Fruit fly (Drosophila melanogaster) whole organism, embryonic: ENCODE measurements around the gene Cyfip.

Experiments used
- ATbp ChIP-seq: fragments of 200-800 bp; sonication (Bioruptor generic); optimal IDR thresholded peaks from 2 replicates; lab custom pipeline; 2017; ENCODE audit warnings: missing biosample characterization, mild to moderate bottlenecking, missing genetic modification characterization, missing genetic modification reagents
- CG10321 ChIP-seq: fragments of 200-800 bp; sonication (Bioruptor generic); IDR thresholded peaks from 2 replicates; pipeline ENCODE4 v1.3.6; 2022; ENCODE audit warnings: missing biosample characterization, missing genetic modification characterization
- CG11456 ChIP-seq: fragments of 200-800 bp; sonication (Bioruptor generic); IDR thresholded peaks from 3 replicates; pipeline ENCODE4 v1.3.6; 2022; ENCODE audit warnings: missing biosample characterization, missing genetic modification characterization
- CG11696 ChIP-seq: fragments of 200-800 bp; sonication (Bioruptor generic); IDR thresholded peaks from 2 replicates; pipeline ENCODE4 v1.3.6; 2022; ENCODE audit warnings: missing biosample characterization, missing genetic modification characterization
- CG12155 ChIP-seq: fragments of 200-800 bp; sonication (Bioruptor generic); optimal IDR thresholded peaks from 3 replicates; lab custom pipeline; 2016; ENCODE audit warnings: missing biosample characterization, missing genetic modification characterization
- CG13296 ChIP-seq: fragments of 200-800 bp; sonication (Bioruptor generic); optimal IDR thresholded peaks from 3 replicates; lab custom pipeline; 2018; ENCODE audit warnings: missing biosample characterization, mild to moderate bottlenecking, missing genetic modification characterization
- CG14014 ChIP-seq: fragments of 200-800 bp; sonication (Bioruptor generic); IDR thresholded peaks from 2 replicates; pipeline ENCODE4 v1.3.6; 2022; ENCODE audit warnings: missing biosample characterization, missing genetic modification characterization
- CG15269 ChIP-seq: fragments of 200-800 bp; sonication (Bioruptor generic); optimal IDR thresholded peaks from 2 replicates; lab custom pipeline; 2018; ENCODE audit warnings: missing biosample characterization, mild to moderate bottlenecking, missing genetic modification characterization, moderate library complexity
- CG1603 ChIP-seq: fragments of 200-800 bp; sonication (Bioruptor generic); optimal IDR thresholded peaks from 2 replicates; lab custom pipeline; 2019; ENCODE audit warnings: missing biosample characterization, mild to moderate bottlenecking, missing genetic modification characterization, moderate library complexity
- CG17328 ChIP-seq: fragments of 200-800 bp; sonication (Bioruptor generic); IDR thresholded peaks from 2 replicates; pipeline ENCODE4 v1.3.6; 2022; ENCODE audit warnings: missing biosample characterization, missing genetic modification characterization
- CG17802 ChIP-seq: fragments of 200-800 bp; sonication (Bioruptor generic); optimal IDR thresholded peaks from 2 replicates; lab custom pipeline; 2018; ENCODE audit warnings: missing biosample characterization, mild to moderate bottlenecking, missing genetic modification characterization, moderate library complexity
- CG17912 ChIP-seq: fragments of 200-800 bp; sonication (Bioruptor generic); optimal IDR thresholded peaks from 2 replicates; lab custom pipeline; 2018; ENCODE audit warnings: missing biosample characterization, mild to moderate bottlenecking, missing genetic modification characterization
- CG1792 ChIP-seq: fragments of 200-800 bp; sonication (Bioruptor generic); optimal IDR thresholded peaks from 2 replicates; lab custom pipeline; 2016; ENCODE audit warnings: missing biosample characterization, missing genetic modification characterization
- CG2202 ChIP-seq: fragments of 200-800 bp; sonication (Bioruptor generic); optimal IDR thresholded peaks from 2 replicates; lab custom pipeline; 2018; ENCODE audit warnings: missing biosample characterization, mild to moderate bottlenecking, missing genetic modification characterization
- CG2889 ChIP-seq: fragments of 200-800 bp; sonication (Bioruptor generic); IDR thresholded peaks from 3 replicates; pipeline ENCODE4 v1.3.6; 2022; ENCODE audit warnings: missing biosample characterization, missing genetic modification characterization
- CG33213 ChIP-seq: fragments of 200-800 bp; sonication (Bioruptor generic); optimal IDR thresholded peaks from 3 replicates; lab custom pipeline; 2016; ENCODE audit warnings: missing biosample characterization, missing genetic modification characterization
- CG4617 ChIP-seq: fragments of 200-800 bp; sonication (Bioruptor generic); optimal IDR thresholded peaks from 3 replicates; lab custom pipeline; 2016; ENCODE audit warnings: missing biosample characterization, missing genetic modification characterization, borderline replicate concordance
- CG7928 ChIP-seq: fragments of 200-800 bp; sonication (Bioruptor generic); optimal IDR thresholded peaks from 2 replicates; lab custom pipeline; 2017; ENCODE audit warnings: missing biosample characterization, mild to moderate bottlenecking, missing genetic modification characterization
- CG9215 ChIP-seq: fragments of 200-800 bp; sonication (Bioruptor generic); IDR thresholded peaks from 2 replicates; pipeline ENCODE4 v1.3.6; 2022; ENCODE audit warnings: missing biosample characterization, missing genetic modification characterization
- CHES-1-like ChIP-seq: fragments of 200-800 bp; sonication (Bioruptor generic); optimal IDR thresholded peaks from 2 replicates; lab custom pipeline; 2016; ENCODE audit warnings: missing biosample characterization, missing genetic modification characterization
- CrebB ChIP-seq: fragments of 200-800 bp; sonication (Bioruptor generic); optimal IDR thresholded peaks from 3 replicates; lab custom pipeline; 2018; ENCODE audit warnings: missing biosample characterization, mild to moderate bottlenecking, missing genetic modification characterization
- Dek ChIP-seq: fragments of 200-800 bp; sonication (Bioruptor generic); optimal IDR thresholded peaks from 3 replicates; lab custom pipeline; 2019; ENCODE audit warnings: missing biosample characterization, mild to moderate bottlenecking, missing genetic modification characterization, moderate library complexity
- Lhr ChIP-seq: fragments of 200-800 bp; sonication (Bioruptor generic); optimal IDR thresholded peaks from 3 replicates; lab custom pipeline; 2017; ENCODE audit warnings: mild to moderate bottlenecking, missing biosample characterization, missing genetic modification reagents, missing genetic modification characterization
- Lim3 ChIP-seq: fragments of 200-800 bp; sonication (Bioruptor generic); IDR thresholded peaks from 2 replicates; pipeline ENCODE4 v1.3.6; 2022; ENCODE audit warnings: missing biosample characterization, missing genetic modification characterization
- Med ChIP-seq: fragments of 200-800 bp; sonication (Bioruptor generic); peaks from one replicate; lab custom pipeline; 2016; ENCODE audit warnings: missing biosample characterization, missing genetic modification characterization, mild to moderate bottlenecking, inconsistent platforms, moderate library complexity
- NC2α ChIP-seq: fragments of 200-800 bp; sonication (Bioruptor generic); optimal IDR thresholded peaks from 2 replicates; lab custom pipeline; 2016; ENCODE audit warnings: missing biosample characterization, missing genetic modification characterization
- Oli ChIP-seq: fragments of 200-800 bp; sonication (Bioruptor generic); optimal IDR thresholded peaks from 2 replicates; lab custom pipeline; 2018; ENCODE audit warnings: missing biosample characterization, mild to moderate bottlenecking, missing genetic modification characterization, moderate library complexity
- Opbp ChIP-seq: fragments of 200-800 bp; sonication (Bioruptor generic); IDR thresholded peaks from 3 replicates; pipeline ENCODE4 v1.3.6; 2022; ENCODE audit warnings: missing biosample characterization, missing genetic modification characterization; ENCODE audit not compliant: partially characterized antibody
- PHDP ChIP-seq: fragments of 200-800 bp; sonication (Bioruptor generic); optimal IDR thresholded peaks from 3 replicates; lab custom pipeline; 2018; ENCODE audit warnings: missing biosample characterization, mild to moderate bottlenecking, missing genetic modification characterization, moderate library complexity
- Sin3A ChIP-seq: fragments of >200 bp; optimal IDR thresholded peaks from 2 replicates; lab custom pipeline; 2018
- Sry-β ChIP-seq: fragments of 200-800 bp; sonication (Bioruptor generic); optimal IDR thresholded peaks from 2 replicates; lab custom pipeline; 2018; ENCODE audit warnings: missing biosample characterization, mild to moderate bottlenecking, missing genetic modification characterization, moderate library complexity
- Xrp1 ChIP-seq: fragments of 200-800 bp; sonication (Bioruptor generic); IDR thresholded peaks from 2 replicates; pipeline ENCODE4 v1.3.6; 2022; ENCODE audit warnings: missing biosample characterization, missing genetic modification characterization
- chinmo ChIP-seq: fragments of 200-800 bp; sonication (Bioruptor generic); IDR thresholded peaks from 4 replicates; pipeline ENCODE4 v1.3.6; 2022; ENCODE audit warnings: missing biosample characterization, missing genetic modification characterization; ENCODE audit not compliant: partially characterized antibody
- dysf ChIP-seq: fragments of 200-800 bp; sonication (Bioruptor generic); IDR thresholded peaks from 3 replicates; pipeline ENCODE4 v1.3.6; 2022; ENCODE audit warnings: missing biosample characterization, missing genetic modification characterization
- fu2 ChIP-seq: fragments of 200-800 bp; sonication (Bioruptor generic); optimal IDR thresholded peaks from 2 replicates; lab custom pipeline; 2016; ENCODE audit warnings: missing biosample characterization, missing genetic modification characterization
- gfzf ChIP-seq: fragments of 200-800 bp; sonication (Bioruptor generic); optimal IDR thresholded peaks from 2 replicates; lab custom pipeline; 2016; ENCODE audit warnings: missing biosample characterization, mild to moderate bottlenecking, missing genetic modification characterization, moderate library complexity
- grau ChIP-seq: fragments of 200-800 bp; optimal IDR thresholded peaks from 3 replicates; lab custom pipeline; 2019; ENCODE audit warnings: missing biosample characterization, mild to moderate bottlenecking, missing genetic modification characterization, moderate library complexity
- gsb ChIP-seq: fragments of 200-800 bp; sonication (Bioruptor generic); IDR thresholded peaks from 2 replicates; pipeline ENCODE4 v1.3.6; 2022; ENCODE audit warnings: missing biosample characterization, missing genetic modification characterization
- inv ChIP-seq: fragments of 200-800 bp; sonication (Bioruptor generic); IDR thresholded peaks from 2 replicates; pipeline ENCODE4 v1.3.6; 2022; ENCODE audit warnings: missing biosample characterization, missing genetic modification characterization; ENCODE audit not compliant: partially characterized antibody
- jigr1 ChIP-seq: fragments of 200-800 bp; sonication (Bioruptor generic); IDR thresholded peaks from 3 replicates; pipeline ENCODE4 v1.3.6; 2022; ENCODE audit warnings: missing biosample characterization, missing genetic modification characterization
- jumu ChIP-seq: fragments of 200-800 bp; sonication (Bioruptor generic); optimal IDR thresholded peaks from 3 replicates; lab custom pipeline; 2016; ENCODE audit warnings: missing biosample characterization, missing genetic modification characterization
- ken ChIP-seq: fragments of 200-800 bp; sonication (Bioruptor generic); IDR thresholded peaks from 3 replicates; pipeline ENCODE4 v1.3.6; 2022; ENCODE audit warnings: missing biosample characterization, missing genetic modification characterization
- mirr ChIP-seq: fragments of 200-800 bp; sonication (Bioruptor generic); optimal IDR thresholded peaks from 3 replicates; lab custom pipeline; 2018; ENCODE audit warnings: missing biosample characterization, mild to moderate bottlenecking, missing genetic modification characterization
- nom ChIP-seq: fragments of 200-800 bp; sonication (Bioruptor generic); optimal IDR thresholded peaks from 2 replicates; lab custom pipeline; 2017; ENCODE audit warnings: missing biosample characterization, missing genetic modification characterization, mild to moderate bottlenecking, moderate library complexity, missing genetic modification reagents
- otp ChIP-seq: fragments of 200-800 bp; sonication (Bioruptor generic); IDR thresholded peaks from 3 replicates; pipeline ENCODE4, ENCODE4 v1.3.6; 2022; ENCODE audit warnings: missing biosample characterization, missing genetic modification characterization
- p53 ChIP-seq: fragments of 200-800 bp; sonication (Bioruptor generic); optimal IDR thresholded peaks from 2 replicates; lab custom pipeline; 2016; ENCODE audit warnings: missing biosample characterization, missing genetic modification characterization
- pros ChIP-seq: fragments of 200-800 bp; sonication (Bioruptor generic); optimal IDR thresholded peaks from 3 replicates; lab custom pipeline; 2019; ENCODE audit warnings: missing biosample characterization, mild to moderate bottlenecking, missing genetic modification characterization, moderate library complexity
- repo ChIP-seq: fragments of 200-800 bp; sonication (Bioruptor generic); optimal IDR thresholded peaks from 2 replicates; lab custom pipeline; 2016; ENCODE audit warnings: missing biosample characterization, missing genetic modification characterization
- sens-2 ChIP-seq: fragments of 200-800 bp; sonication (Bioruptor generic); IDR thresholded peaks from 2 replicates; pipeline ENCODE4 v1.3.6; 2022; ENCODE audit warnings: missing biosample characterization, missing genetic modification characterization
- slbo ChIP-seq: fragments of 200-800 bp; sonication (Bioruptor generic); IDR thresholded peaks from 2 replicates; pipeline ENCODE4 v1.3.6; 2022; ENCODE audit warnings: missing biosample characterization, missing genetic modification characterization
- tx ChIP-seq: fragments of 200-800 bp; sonication (Bioruptor generic); optimal IDR thresholded peaks from 2 replicates; lab custom pipeline; 2016; ENCODE audit warnings: missing biosample characterization, missing genetic modification characterization

Gene Cyfip

dm6 chr3R:15332994-15333393, at the start of gene Cyfip, which contains the start of gene Fkbp39 (continued):
- TF ChIP-seq CG13296 (GFP tag; lab: Kevin White, UChicago) (peak; percentile 2), Sin3A (lab: Kevin White, UChicago) (peak; percentile 84), CG33213 (GFP tag; lab: Kevin White, UChicago) (peak; percentile 70), CG17328 (GFP tag; lab: Robert Waterston, UW) (peak; percentile 24; the same call in 1 of the 2 replicates), CG15269 (no peak), jumu (GFP tag; lab: Kevin White, UChicago) (peak; percentile 87), PHDP (tag; lab: Kevin White, UChicago) (peak; percentile 17), CrebB (peak; percentile 43), grau (tag; lab: Kevin White, UChicago) (peak; percentile 48), gsb (GFP tag; lab: Robert Waterston, UW) (no peak), CG1792 (GFP tag; lab: Kevin White, UChicago) (peak; percentile 22), ATbp (GFP tag; lab: Kevin White, UChicago) (no peak), tx (GFP tag; lab: Kevin White, UChicago) (peak; percentile 59), Med (GFP tag; lab: Kevin White, UChicago) (peak; percentile 98), Oli (no peak), Dek (tag; lab: Kevin White, UChicago) (peak; percentile 30), CG11456 (GFP tag; lab: Robert Waterston, UW) (peak; percentile 62; the same call in 1 of the 3 replicates), CG12155 (GFP tag; lab: Kevin White, UChicago) (peak; percentile 55), jigr1 (no peak), CG2889 (GFP tag; lab: Robert Waterston, UW) (no peak), ken (GFP tag; lab: Robert Waterston, UW) (peak; percentile 66; the same call in 2 of the 3 replicates), CG9215 (GFP tag; lab: Robert Waterston, UW) (no peak), Opbp (GFP tag; lab: Robert Waterston, UW) (peak; percentile 83), sens-2 (GFP tag; lab: Robert Waterston, UW) (no peak), CG2202 (tag; lab: Kevin White, UChicago) (peak; percentile 18), CG7928 (GFP tag; lab: Kevin White, UChicago) (peak; percentile 38), Lim3 (no peak), CG1603 (peak; percentile 93), CG4617 (GFP tag; lab: Kevin White, UChicago) (peak; percentile 98), CHES-1-like (peak; percentile 92), mirr (GFP tag; lab: Kevin White, UChicago) (peak; percentile 21), otp (GFP tag; lab: Robert Waterston, UW) (no peak), CG14014 (GFP tag; lab: Robert Waterston, UW) (peak; percentile 51; the same call in 1 of the 2 replicates), Lhr (GFP tag; lab: Kevin White, UChicago) (peak; percentile 94), CG11696 (no peak), fu2 (GFP tag; lab: Kevin White, UChicago) (peak; percentile 47), Xrp1 (GFP tag; lab: Robert Waterston, UW) (0 out of 2 replicates have a peak, but pooled peaks have one; percentile 27), inv (GFP tag; lab: Robert Waterston, UW) (peak; percentile 59), dysf (0 out of 3 replicates have a peak, but pooled peaks have one; percentile 21), repo (GFP tag; lab: Kevin White, UChicago) (peak; percentile 32), Sry-β (GFP tag; lab: Kevin White, UChicago) (no peak), p53 (peak; percentile 62), gfzf (GFP tag; lab: Kevin White, UChicago) (peak; percentile 98), NC2α (GFP tag; lab: Kevin White, UChicago) (no peak), pros (no peak), CG17802 (tag; lab: Kevin White, UChicago) (no peak), chinmo (GFP tag; lab: Robert Waterston, UW) (0 out of 4 replicates have a peak, but pooled peaks have one; percentile 65), nom (no peak), CG10321 (GFP tag; lab: Robert Waterston, UW) (no peak), CG17912 (peak; percentile 52), slbo (GFP tag; lab: Robert Waterston, UW) (peak; percentile 76)
